Fruit fly (Drosophila melanogaster) whole organism, embryonic: ENCODE results near the gene Cda5.

ENCODE experiments used
- CG10147 ChIP-seq: fragments of 200-800 bp; sonication (Bioruptor generic); optimal IDR thresholded peaks from 2 replicates; lab custom pipeline; 2019; ENCODE audit warnings: missing biosample characterization, mild to moderate bottlenecking, missing genetic modification characterization, moderate library complexity
- CG10366 ChIP-seq: fragments of 200-800 bp; sonication (Bioruptor generic); IDR thresholded peaks from 2 replicates; pipeline ENCODE4 v1.3.6; 2022; ENCODE audit warnings: missing biosample characterization, missing genetic modification characterization
- CG10431 ChIP-seq: fragments of 200-800 bp; sonication (Bioruptor generic); optimal IDR thresholded peaks from 3 replicates; lab custom pipeline; 2018; ENCODE audit warnings: missing biosample characterization, mild to moderate bottlenecking, missing genetic modification characterization
- CG10543 ChIP-seq: fragments of 200-800 bp; sonication (Bioruptor generic); optimal IDR thresholded peaks from 3 replicates; lab custom pipeline; 2017; ENCODE audit warnings: missing biosample characterization, mild to moderate bottlenecking, missing genetic modification characterization, moderate library complexity
- CG10565 ChIP-seq: fragments of 200-800 bp; sonication (Bioruptor generic); optimal IDR thresholded peaks from 3 replicates; lab custom pipeline; 2016; ENCODE audit warnings: missing biosample characterization, mild to moderate bottlenecking, missing genetic modification characterization
- CG11723 ChIP-seq: fragments of 200-800 bp; sonication (Bioruptor generic); optimal IDR thresholded peaks from 2 replicates; lab custom pipeline; 2017; ENCODE audit warnings: missing biosample characterization, mild to moderate bottlenecking, missing genetic modification characterization
- CG12219 ChIP-seq: fragments of 200-800 bp; sonication (Bioruptor generic); optimal IDR thresholded peaks from 3 replicates; lab custom pipeline; 2018; ENCODE audit warnings: missing biosample characterization, mild to moderate bottlenecking, missing genetic modification characterization
- CG12744 ChIP-seq: fragments of 200-800 bp; sonication (Bioruptor generic); optimal IDR thresholded peaks from 2 replicates; lab custom pipeline; 2016; ENCODE audit warnings: missing biosample characterization, missing genetic modification characterization
- CG13287 ChIP-seq: fragments of 200-800 bp; sonication (Bioruptor generic); IDR thresholded peaks from 2 replicates; pipeline ENCODE4 v1.3.6; 2022; ENCODE audit warnings: missing biosample characterization, missing genetic modification characterization; ENCODE audit not compliant: partially characterized antibody
- CG13894 ChIP-seq: fragments of 200-800 bp; sonication (Bioruptor generic); optimal IDR thresholded peaks from 3 replicates; lab custom pipeline; 2018; ENCODE audit warnings: missing biosample characterization, mild to moderate bottlenecking, missing genetic modification characterization, moderate library complexity
- CG14441 ChIP-seq: fragments of 200-800 bp; sonication (Bioruptor generic); IDR thresholded peaks from 2 replicates; pipeline ENCODE4 v1.3.6; 2022; ENCODE audit warnings: missing biosample characterization, missing genetic modification characterization
- CG17612 ChIP-seq: fragments of 200-800 bp; sonication (Bioruptor generic); IDR thresholded peaks from 2 replicates; pipeline ENCODE4 v1.3.6; 2022; ENCODE audit warnings: missing biosample characterization, missing genetic modification characterization
- CG17829 ChIP-seq: fragments of 200-800 bp; optimal IDR thresholded peaks from 2 replicates; lab custom pipeline; 2019; ENCODE audit warnings: missing biosample characterization, mild to moderate bottlenecking, missing genetic modification characterization, moderate library complexity
- CG1792 ChIP-seq: fragments of 200-800 bp; sonication (Bioruptor generic); optimal IDR thresholded peaks from 2 replicates; lab custom pipeline; 2016; ENCODE audit warnings: missing biosample characterization, missing genetic modification characterization
- CG31365 ChIP-seq: fragments of 200-800 bp; sonication (Bioruptor generic); optimal IDR thresholded peaks from 2 replicates; lab custom pipeline; 2018; ENCODE audit warnings: missing biosample characterization, mild to moderate bottlenecking, missing genetic modification characterization
- CG32767 ChIP-seq: fragments of 200-800 bp; sonication (Bioruptor generic); IDR thresholded peaks from 2 replicates; pipeline ENCODE4 v1.3.6; 2022; ENCODE audit warnings: missing biosample characterization, missing genetic modification characterization
- CG34422 ChIP-seq: fragments of 200-800 bp; sonication (Bioruptor generic); IDR thresholded peaks from 3 replicates; pipeline ENCODE4 v1.3.6; 2022; ENCODE audit warnings: missing biosample characterization, missing genetic modification characterization
- CG6689 ChIP-seq: fragments of 200-800 bp; sonication (Bioruptor generic); IDR thresholded peaks from 2 replicates; pipeline ENCODE4 v1.3.6; 2022; ENCODE audit warnings: missing biosample characterization, missing genetic modification characterization
- CG6765 ChIP-seq: fragments of 200-800 bp; sonication (Bioruptor generic); optimal IDR thresholded peaks from 3 replicates; lab custom pipeline; 2017; ENCODE audit warnings: missing biosample characterization, mild to moderate bottlenecking, missing genetic modification characterization
- D ChIP-seq, 2 experiments: fragments of 200-800 bp in 1 of 2; fragments of >200 bp in 1 of 2; sonication (Bioruptor generic) in 1 of 2; optimal IDR thresholded peaks; 2 replicates in 1 of 2; 3 replicates in 1 of 2; lab custom pipeline; 2017; ENCODE audit warnings: mild to moderate bottlenecking in 1 of 2, missing biosample characterization in 1 of 2, missing genetic modification characterization in 1 of 2, missing genetic modification reagents in 1 of 2
- D19B ChIP-seq: fragments of 200-800 bp; sonication (Bioruptor generic); optimal IDR thresholded peaks from 2 replicates; lab custom pipeline; 2017; ENCODE audit warnings: missing biosample characterization, mild to moderate bottlenecking, missing genetic modification characterization
- Dref ChIP-seq: fragments of 200-800 bp; sonication (Bioruptor generic); IDR thresholded peaks from 2 replicates; pipeline ENCODE4 v1.3.6; 2022; ENCODE audit warnings: missing biosample characterization, missing genetic modification characterization
- Ets97D ChIP-seq: fragments of 200-800 bp; sonication (Bioruptor generic); optimal IDR thresholded peaks from 3 replicates; lab custom pipeline; 2016; ENCODE audit warnings: missing biosample characterization, missing genetic modification characterization
- Fer3 ChIP-seq: fragments of 200-800 bp; sonication (Bioruptor generic); optimal IDR thresholded peaks from 2 replicates; lab custom pipeline; 2018; ENCODE audit warnings: missing biosample characterization, mild to moderate bottlenecking, missing genetic modification characterization, moderate library complexity
- HLHmδ ChIP-seq: fragments of 200-800 bp; sonication (Bioruptor generic); optimal IDR thresholded peaks from 2 replicates; lab custom pipeline; 2018; ENCODE audit warnings: missing biosample characterization, mild to moderate bottlenecking, missing genetic modification characterization, moderate library complexity
- Hey ChIP-seq: fragments of 200-800 bp; sonication (Bioruptor generic); optimal IDR thresholded peaks from 3 replicates; lab custom pipeline; 2018; ENCODE audit warnings: missing biosample characterization, mild to moderate bottlenecking, missing genetic modification characterization
- Hr51 ChIP-seq, 2 experiments: fragments of 200-800 bp; sonication (Bioruptor generic); optimal IDR thresholded peaks; 2 replicates in 1 of 2; 3 replicates in 1 of 2; lab custom pipeline; 2016 to 2018; ENCODE audit warnings: missing biosample characterization in 2 of 2, missing genetic modification characterization in 2 of 2, mild to moderate bottlenecking in 1 of 2, moderate library complexity in 1 of 2
- Hr78 ChIP-seq, 2 experiments: fragments of 200-800 bp in 1 of 2; fragments of >200 bp in 1 of 2; sonication (Bioruptor generic) in 1 of 2; optimal IDR thresholded peaks; 2 replicates each; lab custom pipeline; 2017 to 2019; ENCODE audit warnings: missing biosample characterization in 2 of 2, missing genetic modification characterization in 2 of 2, mild to moderate bottlenecking in 1 of 2, moderate library complexity in 1 of 2
- Rx ChIP-seq: fragments of 200-800 bp; sonication (Bioruptor generic); IDR thresholded peaks from 2 replicates; pipeline ENCODE4 v1.3.6; 2022; ENCODE audit warnings: missing biosample characterization, missing genetic modification characterization
- Taf1 ChIP-seq: fragments of 200-800 bp; sonication (Bioruptor generic); IDR thresholded peaks from 2 replicates; pipeline ENCODE4 v1.3.6; 2022; ENCODE audit warnings: missing biosample characterization, missing genetic modification characterization
- Tbp ChIP-seq: fragments of >200 bp; optimal IDR thresholded peaks from 2 replicates; lab custom pipeline; 2018; ENCODE audit warnings: missing biosample characterization, missing genetic modification characterization
- Trl ChIP-seq, 3 experiments: fragments of >200 bp in 2 of 3; fragments of 200-800 bp in 1 of 3; sonication (Bioruptor generic) in 1 of 3; optimal IDR thresholded peaks; 2 replicates in 1 of 3; 3 replicates in 2 of 3; lab custom pipeline; 2016 to 2017; ENCODE audit warnings: missing biosample characterization in 1 of 3, missing genetic modification characterization in 1 of 3
- YL-1 ChIP-seq: fragments of 200-800 bp; sonication (Bioruptor generic); optimal IDR thresholded peaks from 3 replicates; lab custom pipeline; 2017; ENCODE audit warnings: missing biosample characterization, mild to moderate bottlenecking, missing genetic modification characterization
- ab ChIP-seq: fragments of 200-800 bp; sonication (Bioruptor generic); optimal IDR thresholded peaks from 2 replicates; lab custom pipeline; 2016; ENCODE audit warnings: missing biosample characterization, missing genetic modification characterization
- bigmax ChIP-seq: fragments of 200-800 bp; sonication (Bioruptor generic); optimal IDR thresholded peaks from 2 replicates; lab custom pipeline; 2018; ENCODE audit warnings: missing biosample characterization, mild to moderate bottlenecking, missing genetic modification characterization
- cad ChIP-seq: fragments of >200 bp; optimal IDR thresholded peaks from 2 replicates; lab custom pipeline; 2017; ENCODE audit warnings: missing biosample characterization, missing genetic modification characterization
- crc ChIP-seq: fragments of 200-800 bp; sonication (Bioruptor generic); optimal IDR thresholded peaks from 2 replicates; lab custom pipeline; 2016; ENCODE audit warnings: missing biosample characterization, missing genetic modification characterization
- eyg ChIP-seq: fragments of 200-800 bp; sonication (Bioruptor generic); optimal IDR thresholded peaks from 3 replicates; lab custom pipeline; 2016; ENCODE audit warnings: missing biosample characterization, missing genetic modification characterization
- gce ChIP-seq: fragments of 200-800 bp; sonication (Bioruptor generic); IDR thresholded peaks from 3 replicates; pipeline ENCODE4 v1.3.6; 2022; ENCODE audit warnings: missing biosample characterization, missing genetic modification characterization
- kni ChIP-seq: fragments of 200-800 bp; sonication (Bioruptor generic); optimal IDR thresholded peaks from 3 replicates; lab custom pipeline; 2017; ENCODE audit warnings: mild to moderate bottlenecking, missing biosample characterization, missing genetic modification reagents, missing genetic modification characterization
- phol ChIP-seq: fragments of 200-800 bp; sonication (Bioruptor generic); optimal IDR thresholded peaks from 3 replicates; lab custom pipeline; 2018; ENCODE audit warnings: missing biosample characterization, mild to moderate bottlenecking, missing genetic modification characterization, moderate library complexity
- run ChIP-seq: fragments of 200-800 bp; sonication (Bioruptor generic); optimal IDR thresholded peaks from 3 replicates; lab custom pipeline; 2018; ENCODE audit warnings: missing biosample characterization, mild to moderate bottlenecking, missing genetic modification characterization
- slou ChIP-seq: fragments of 200-800 bp; sonication (Bioruptor generic); optimal IDR thresholded peaks from 3 replicates; lab custom pipeline; 2016; ENCODE audit warnings: missing biosample characterization, missing genetic modification characterization
- sob ChIP-seq: fragments of 200-800 bp; sonication (Bioruptor generic); IDR thresholded peaks from 2 replicates; pipeline ENCODE4 v1.3.6; 2022; ENCODE audit warnings: missing biosample characterization, missing genetic modification characterization
- trh ChIP-seq: fragments of 200-800 bp; sonication (Bioruptor generic); optimal IDR thresholded peaks from 2 replicates; lab custom pipeline; 2016; ENCODE audit warnings: missing biosample characterization, missing genetic modification characterization
- tup ChIP-seq: fragments of 200-800 bp; sonication (Bioruptor generic); optimal IDR thresholded peaks from 2 replicates; lab custom pipeline; 2016; ENCODE audit warnings: missing biosample characterization, mild to moderate bottlenecking, missing genetic modification characterization, moderate library complexity
- yki ChIP-seq: fragments of >200 bp; optimal IDR thresholded peaks from 3 replicates; lab custom pipeline; 2018
- zfh2 ChIP-seq: fragments of 200-800 bp; sonication (Bioruptor generic); optimal IDR thresholded peaks from 2 replicates; lab custom pipeline; 2016; ENCODE audit warnings: missing biosample characterization, missing genetic modification characterization

The Cda5 gene

dm6 chr2L:66369-67278 is 1.4 kb upstream of the Cda5 start, which contains the start of gene dbr (continued):
- TF ChIP-seq CG32767 (GFP tag; lab: Robert Waterston, UW) (no peak), phol (tag; lab: Kevin White, UChicago) (peak; percentile 61), gce (no peak), crc (GFP tag; lab: Kevin White, UChicago) (no peak), CG6689 (GFP tag; lab: Robert Waterston, UW) (no peak), Hey (tag; lab: Kevin White, UChicago) (peak; percentile 26), Hr78 (GFP tag; optimal IDR thresholded peaks at IDR 0.05; lab: Kevin White, UChicago) (peak in 1 of 2 experiments; percentile 6), ab (no peak), slou (GFP tag; lab: Kevin White, UChicago) (no peak), CG10366 (GFP tag; lab: Robert Waterston, UW) (no peak), CG14441 (GFP tag; lab: Robert Waterston, UW) (no peak), bigmax (GFP tag; lab: Kevin White, UChicago) (no peak), zfh2 (no peak), yki (lab: Kevin White, UChicago) (peak; percentile 0), CG17829 (tag; lab: Kevin White, UChicago) (peak; percentile 37), CG17612 (GFP tag; lab: Robert Waterston, UW) (no peak), tup (GFP tag; lab: Kevin White, UChicago) (no peak), CG6765 (GFP tag; lab: Kevin White, UChicago) (peak; percentile 33), YL-1 (GFP tag; lab: Kevin White, UChicago) (peak; percentile 35), cad (GFP tag; lab: Kevin White, UChicago) (no peak), CG11723 (no peak), Fer3 (tag; lab: Kevin White, UChicago) (no peak), Dref (no peak), D (optimal IDR thresholded peaks at IDR 0.05; lab: Kevin White, UChicago) (peak; percentile 8), D (GFP tag; optimal IDR thresholded peaks at IDR 0.05; lab: Kevin White, UChicago) (peak; percentile 25), CG1792 (no peak), Ets97D (GFP tag; lab: Kevin White, UChicago) (no peak), kni (GFP tag; lab: Kevin White, UChicago) (peak; percentile 91), eyg (no peak), Trl (optimal IDR thresholded peaks at IDR 0.05; lab: Kevin White, UChicago) (peak; percentile 85 to 97), Trl (GFP tag; optimal IDR thresholded peaks at IDR 0.05; lab: Kevin White, UChicago) (peak; percentile 27), CG10543 (GFP tag; lab: Kevin White, UChicago) (peak; percentile 86), trh (GFP tag; lab: Kevin White, UChicago) (no peak), Taf1 (no peak), CG13287 (GFP tag; lab: Robert Waterston, UW) (peak; percentile 39), CG31365 (tag; lab: Kevin White, UChicago) (no peak), CG12744 (GFP tag; lab: Kevin White, UChicago) (peak; percentile 38), run (no peak), Hr51 (GFP tag; optimal IDR thresholded peaks at IDR 0.05; lab: Kevin White, UChicago) (peak in 1 of 2 experiments; percentile 61), Rx (GFP tag; lab: Robert Waterston, UW) (no peak), HLHmδ (peak; percentile 68), D19B (GFP tag; lab: Kevin White, UChicago) (no peak), CG10147 (GFP tag; lab: Kevin White, UChicago) (no peak), CG34422 (GFP tag; lab: Robert Waterston, UW) (peak; percentile 10; the same call in 1 of the 3 replicates), sob (GFP tag; lab: Robert Waterston, UW) (0 out of 2 replicates have a peak, but pooled peaks have one; percentile 32), CG10431 (GFP tag; lab: Kevin White, UChicago) (no peak), CG13894 (tag; lab: Kevin White, UChicago) (peak; percentile 91), CG12219 (GFP tag; lab: Kevin White, UChicago) (no peak), Tbp (GFP tag; lab: Kevin White, UChicago) (no peak), CG10565 (no peak)
